Fruit fly (Drosophila melanogaster): ENCODE measurements around the gene CG6638.
A peak's percentile ranks its signal among the peaks of the same experiment; 100 is the strongest.

The CG6638 gene

dm6 chr3L:8534386-8535306 lies 41.2 kb downstream of the CG6638 start, which contains the start of gene ergic53 (continued):
- no peak for TF ChIP-seq wor (GFP tag; IDR thresholded peaks at IDR 0.05)
- TF ChIP-seq CG12236 (GFP tag; optimal IDR thresholded peaks at IDR 0.05): no peak
- TF ChIP-seq CG14860 (GFP tag; IDR thresholded peaks at IDR 0.05; ENCODE audit: partially characterized antibody): peak; percentile 70; the same call in 2 of the 3 replicates
- no peak for TF ChIP-seq Hr78 (GFP tag; optimal IDR thresholded peaks at IDR 0.05)
- no peak for TF ChIP-seq Mrtf (GFP tag; IDR thresholded peaks at IDR 0.05)
- TF ChIP-seq tin (GFP tag; optimal IDR thresholded peaks at IDR 0.05): no peak
- TF ChIP-seq yki (optimal IDR thresholded peaks at IDR 0.05): no peak
- TF ChIP-seq CG12219 (GFP tag; optimal IDR thresholded peaks at IDR 0.05): no peak
- no peak for TF ChIP-seq hkb (optimal IDR thresholded peaks at IDR 0.05)
- TF ChIP-seq hkb (GFP tag; IDR thresholded peaks at IDR 0.05): peak; percentile 43; the same call in 1 of the 2 replicates
- peak; percentile 30 for TF ChIP-seq trem (tag; optimal IDR thresholded peaks at IDR 0.05)
- TF ChIP-seq Dref (GFP tag; IDR thresholded peaks at IDR 0.05): peak; percentile 82
- TF ChIP-seq klu (GFP tag; IDR thresholded peaks at IDR 0.05): no peak
- no peak for TF ChIP-seq Oli (tag; optimal IDR thresholded peaks at IDR 0.05)
- TF ChIP-seq Dp (GFP tag; optimal IDR thresholded peaks at IDR 0.05): peak; percentile 89

DNA sequence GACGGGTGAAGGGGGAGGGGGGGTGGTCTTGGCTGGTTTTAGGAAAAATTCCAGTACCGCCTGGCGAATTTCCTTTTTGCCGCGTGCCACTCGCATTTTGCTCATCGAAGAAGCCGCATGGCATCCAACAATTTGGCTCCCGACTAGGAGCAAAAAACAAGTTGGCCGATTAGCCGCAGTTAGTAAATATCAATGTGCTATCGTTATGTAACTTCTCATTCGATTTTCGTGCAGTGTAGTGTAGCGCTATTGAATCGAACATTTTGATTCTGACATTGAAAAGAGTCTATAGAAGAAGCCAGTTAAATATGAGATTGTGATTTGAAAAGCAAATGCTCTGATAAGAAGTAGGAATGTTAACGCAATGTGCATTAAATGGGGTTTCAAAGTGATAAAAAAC lies 46.2 kb downstream of the CG6638 start:
- TF ChIP-seq Pdp1 (GFP tag; optimal IDR thresholded peaks at IDR 0.05) (peak in 1 of 2 experiments; percentile 79), Doc3 (GFP tag; IDR thresholded peaks at IDR 0.05; ENCODE audit: partially characterized antibody) (no peak), CG6175 (GFP tag; IDR thresholded peaks at IDR 0.05) (no peak), CrebB (tag; optimal IDR thresholded peaks at IDR 0.05) (no peak), grn (GFP tag; optimal IDR thresholded peaks at IDR 0.05) (peak; percentile 16), CG2199 (GFP tag; IDR thresholded peaks at IDR 0.05) (0 out of 3 replicates have a peak, but pooled peaks have one; percentile 52), row (GFP tag; IDR thresholded peaks at IDR 0.05) (0 out of 3 replicates have a peak, but pooled peaks have one; percentile 9)

DNA sequence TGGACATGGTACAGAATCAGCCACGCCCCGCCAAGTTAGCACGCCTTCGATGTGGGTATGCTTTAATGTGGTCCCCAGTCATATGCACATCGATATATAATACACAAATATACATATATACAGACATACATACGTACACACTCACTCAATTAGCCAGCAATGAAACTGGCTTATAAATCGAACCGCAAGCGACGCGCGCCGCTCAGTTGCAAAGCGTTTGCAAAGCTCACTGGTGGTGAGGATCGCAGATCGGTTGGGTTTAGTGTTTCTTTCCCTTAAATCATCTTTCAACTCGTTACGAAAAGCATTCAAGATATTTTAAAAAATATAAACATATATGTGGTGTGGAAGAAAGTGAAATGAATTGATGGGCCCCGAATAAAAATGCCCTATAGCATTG lies 47.3 kb downstream of the CG6638 start:
- TF ChIP-seq CG11247 (GFP tag; IDR thresholded peaks at IDR 0.05): 0 out of 2 replicates have a peak, but pooled peaks have one; percentile 6
- TF ChIP-seq CG15011 (GFP tag; optimal IDR thresholded peaks at IDR 0.05): no peak
- TF ChIP-seq unc-4 (GFP tag; IDR thresholded peaks at IDR 0.05; ENCODE audit: partially characterized antibody): no peak
- no peak for TF ChIP-seq tna (GFP tag; IDR thresholded peaks at IDR 0.05; ENCODE audit: partially characterized antibody)
- no peak for TF ChIP-seq peb (GFP tag; IDR thresholded peaks at IDR 0.05)
- no peak for TF ChIP-seq D19B (GFP tag; optimal IDR thresholded peaks at IDR 0.05)
- no peak for TF ChIP-seq CG11560 (tag; IDR thresholded peaks at IDR 0.05)
- TF ChIP-seq ttk (GFP tag; IDR thresholded peaks at IDR 0.05): no peak
- TF ChIP-seq vnd (GFP tag; IDR thresholded peaks at IDR 0.05; ENCODE audit: partially characterized antibody): no peak
- TF ChIP-seq lbe (GFP tag; optimal IDR thresholded peaks at IDR 0.05): peak; percentile 3
- TF ChIP-seq Hr39 (optimal IDR thresholded peaks at IDR 0.05): no peak
- no peak for TF ChIP-seq Dip3 (GFP tag; optimal IDR thresholded peaks at IDR 0.05)
- no peak for TF ChIP-seq gcm (GFP tag; optimal IDR thresholded peaks at IDR 0.05)
- peak; percentile 55; the same call in 1 of the 4 replicates for TF ChIP-seq chinmo (GFP tag; IDR thresholded peaks at IDR 0.05; ENCODE audit: partially characterized antibody)
- no peak for TF ChIP-seq gt (GFP tag; IDR thresholded peaks at IDR 0.05)
- TF ChIP-seq CG18011 (GFP tag; optimal IDR thresholded peaks at IDR 0.05): no peak
- TF ChIP-seq sens (GFP tag): peak; percentile 74
- TF ChIP-seq NfI (GFP tag; optimal IDR thresholded peaks at IDR 0.05): no peak
- no peak for TF ChIP-seq Asciz (GFP tag; optimal IDR thresholded peaks at IDR 0.05)
- no peak for TF ChIP-seq eve (GFP tag; optimal IDR thresholded peaks at IDR 0.05)
- 0 out of 2 replicates have a peak, but pooled peaks have one; percentile 8 for TF ChIP-seq Xrp1 (GFP tag; IDR thresholded peaks at IDR 0.05)
- TF ChIP-seq nerfin-1 (tag; optimal IDR thresholded peaks at IDR 0.05): no peak
- TF ChIP-seq Sin3A (optimal IDR thresholded peaks at IDR 0.05): no peak
- TF ChIP-seq Opbp (GFP tag; IDR thresholded peaks at IDR 0.05; ENCODE audit: partially characterized antibody): no peak
- TF ChIP-seq CG33557 (GFP tag; optimal IDR thresholded peaks at IDR 0.05): no peak
- TF ChIP-seq CG12391 (tag; optimal IDR thresholded peaks at IDR 0.05): no peak
